Worm (Caenorhabditis elegans): ENCODE data around the gene ape-1.

DNA sequence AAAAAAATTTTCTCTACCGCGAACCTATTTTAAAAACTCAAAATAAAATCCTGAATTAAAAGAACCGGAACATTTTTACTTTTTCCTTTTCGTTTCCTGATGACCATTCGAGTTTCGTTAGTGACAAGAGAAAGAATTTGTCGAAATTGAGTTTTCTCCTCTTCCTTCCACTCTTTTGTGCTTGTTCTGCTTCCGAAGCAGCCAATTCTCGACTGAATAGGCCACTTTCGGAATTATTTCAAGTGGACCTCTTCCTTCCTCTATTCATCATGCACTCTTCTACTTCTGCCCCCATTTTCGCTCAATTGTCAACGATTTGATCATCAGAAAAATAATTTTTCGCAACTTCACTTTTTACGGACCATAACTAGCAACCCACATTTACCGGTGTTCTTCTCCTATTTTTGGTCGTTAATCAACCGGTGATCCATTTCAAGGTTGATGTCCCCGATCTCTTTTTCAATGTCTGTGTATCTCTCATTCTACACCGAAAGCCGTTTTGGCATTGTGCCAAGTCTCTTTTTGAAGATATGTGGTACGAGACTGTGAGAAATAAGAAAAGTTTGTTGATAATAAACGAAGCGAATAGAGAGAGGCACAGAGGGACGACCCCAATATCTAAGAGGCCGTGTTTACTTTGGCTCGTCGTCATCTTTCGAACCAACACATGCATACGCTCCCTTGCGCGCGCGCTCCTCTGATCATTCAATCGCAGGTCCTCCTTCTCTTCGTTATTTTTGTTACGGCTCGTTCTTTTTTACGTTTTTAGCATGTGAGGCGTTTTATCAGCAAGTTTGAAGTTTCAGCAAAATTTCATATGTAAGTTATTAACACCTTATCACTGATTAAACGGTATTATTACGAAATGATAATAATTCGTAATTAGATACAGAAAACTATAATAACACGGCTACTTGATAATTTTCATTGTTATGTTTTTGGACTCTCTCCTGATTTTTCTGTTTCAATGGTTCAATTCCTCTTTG lies 851 bp upstream of the ape-1 start:
- TF ChIP-seq ama-1 (optimal IDR thresholded peaks at IDR 0.05) (no peak), sem-4 (tag; optimal IDR thresholded peaks at IDR 0.05) (no peak)

Measured in whole organism, L2 larva.